Fruit fly (Drosophila melanogaster): ENCODE measurements around the gene Sid.

- TF ChIP-seq ind (GFP tag; optimal IDR thresholded peaks at IDR 0.05): no peak
- no peak for TF ChIP-seq NK7.1 (GFP tag; optimal IDR thresholded peaks at IDR 0.05)
- no peak for TF ChIP-seq ara (GFP tag; IDR thresholded peaks at IDR 0.05)
- TF ChIP-seq lab (GFP tag; optimal IDR thresholded peaks at IDR 0.05): no peak
- TF ChIP-seq chm (GFP tag; IDR thresholded peaks at IDR 0.05): no peak
- no peak for TF ChIP-seq eve (GFP tag; optimal IDR thresholded peaks at IDR 0.05)
- no peak for TF ChIP-seq cg (GFP tag; optimal IDR thresholded peaks at IDR 0.05)
- TF ChIP-seq hth (optimal IDR thresholded peaks at IDR 0.05): no peak
- peak; percentile 82 for TF ChIP-seq CG1603 (tag; optimal IDR thresholded peaks at IDR 0.05)
- no peak for TF ChIP-seq CG12942 (GFP tag; optimal IDR thresholded peaks at IDR 0.05)
- no peak for TF ChIP-seq sd (tag; optimal IDR thresholded peaks at IDR 0.05)
Measured at dm6 chr3R:28634981-28635930, 35.2 kb upstream of the Sid start, which contains the start of gene CG10011.
